Fruit fly (Drosophila melanogaster): ENCODE measurements around the gene CG11570.

dm6 chr3L:11992960-11993359 is 35.4 kb upstream of the CG11570 start, which contains the start of gene viaf:
- TF ChIP-seq Vsx2 (GFP tag; optimal IDR thresholded peaks at IDR 0.05; ENCODE audit: partially characterized antibody) (no peak), Myc (optimal IDR thresholded peaks at IDR 0.05) (no peak), h (GFP tag; optimal IDR thresholded peaks at IDR 0.05) (no peak), rgr (GFP tag; optimal IDR thresholded peaks at IDR 0.05) (peak; percentile 61), usp (GFP tag; optimal IDR thresholded peaks at IDR 0.05) (no peak), pan (optimal IDR thresholded peaks at IDR 0.05) (no peak), fru (GFP tag; optimal IDR thresholded peaks at IDR 0.05) (no peak), HLH106 (tag; optimal IDR thresholded peaks at IDR 0.05) (peak; percentile 49)
